Fruit fly (Drosophila melanogaster): ENCODE results near the gene CG17477.

The CG17477 gene

DNA sequence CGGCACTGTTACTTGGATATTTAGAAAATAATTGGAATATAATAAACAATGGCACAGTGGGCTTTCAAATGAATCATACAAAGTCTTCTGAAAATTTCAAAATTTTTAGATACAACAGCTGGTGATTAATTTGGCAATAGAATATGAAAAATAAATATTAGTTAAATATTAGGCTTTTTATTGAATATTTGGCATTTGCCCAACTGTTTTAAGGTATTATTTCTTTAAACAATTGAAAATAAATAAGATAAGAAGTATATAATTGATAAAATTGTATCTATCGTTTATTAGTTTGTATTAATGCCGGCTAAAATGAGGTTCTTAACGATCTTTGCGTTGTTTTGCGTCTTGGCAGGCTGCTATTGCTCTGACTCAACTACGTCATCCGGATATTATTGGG is 2.6 kb downstream of the CG17477 start, which contains the start of gene CG45079:
TSS of gene CG45079 (plus strand) at position 301 of the 400 bp plus-strand sequence.
- no peak for TF ChIP-seq CG17801 (GFP tag; optimal IDR thresholded peaks at IDR 0.05; ENCODE audit: partially characterized antibody)

DNA sequence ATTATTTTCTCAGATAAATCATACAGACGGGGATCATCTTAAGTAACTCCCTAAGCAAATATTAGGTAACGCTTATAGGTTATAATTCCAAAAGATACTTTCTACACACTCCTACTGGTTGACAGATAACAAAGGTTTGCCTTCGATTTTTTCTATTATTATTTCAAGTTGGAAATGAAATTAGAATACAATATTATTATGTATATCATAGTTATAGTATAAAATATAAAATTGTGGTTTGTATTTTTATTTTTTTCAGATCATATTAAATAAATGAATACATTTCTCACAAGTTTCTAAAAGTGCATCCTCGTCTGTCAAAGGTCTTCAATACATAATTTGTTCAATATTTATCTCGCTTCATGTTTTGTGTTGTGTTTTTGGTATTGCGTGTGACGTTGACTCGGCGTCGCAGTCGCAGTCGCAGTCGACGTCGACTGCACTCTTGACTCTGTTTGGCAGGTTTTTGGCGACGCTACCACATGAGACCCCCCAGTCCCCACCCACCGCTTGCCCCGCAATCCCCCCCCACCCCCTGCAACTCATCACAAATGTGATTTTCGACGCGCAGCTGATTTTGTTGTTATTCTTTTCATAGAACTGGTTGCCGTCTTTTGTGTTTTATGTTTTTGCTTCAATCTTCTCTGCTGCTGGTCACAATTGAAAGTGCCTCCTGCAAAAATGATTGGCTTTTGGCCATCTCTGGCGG is 3.8 kb downstream of the CG17477 start:
- TF ChIP-seq CG17801 (GFP tag; optimal IDR thresholded peaks at IDR 0.05; ENCODE audit: partially characterized antibody) = no peak

DNA sequence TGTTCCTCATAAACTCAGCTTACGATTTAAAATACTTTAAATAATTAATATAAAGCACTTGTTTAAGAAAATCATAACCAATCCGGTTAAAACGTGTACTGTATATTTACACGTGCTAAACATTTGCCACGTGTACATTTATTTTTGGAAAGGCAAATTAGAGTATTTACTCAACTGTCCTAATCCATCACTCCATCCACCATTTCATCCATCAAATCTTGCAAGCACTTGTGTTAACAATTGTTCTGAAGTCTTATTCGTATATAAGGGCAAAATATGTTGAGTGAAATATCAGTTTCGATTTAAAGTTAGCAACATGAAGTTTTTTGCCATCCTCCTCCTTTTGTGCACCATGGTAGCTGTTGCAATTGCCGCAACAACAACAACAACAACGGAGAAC is 5.5 kb downstream of the CG17477 start, which contains the start of gene CG42779:
TSS of gene CG42779 (plus strand) at position 301 of the 400 bp plus-strand sequence.
- no peak for TF ChIP-seq CG17801 (GFP tag; optimal IDR thresholded peaks at IDR 0.05; ENCODE audit: partially characterized antibody)

DNA sequence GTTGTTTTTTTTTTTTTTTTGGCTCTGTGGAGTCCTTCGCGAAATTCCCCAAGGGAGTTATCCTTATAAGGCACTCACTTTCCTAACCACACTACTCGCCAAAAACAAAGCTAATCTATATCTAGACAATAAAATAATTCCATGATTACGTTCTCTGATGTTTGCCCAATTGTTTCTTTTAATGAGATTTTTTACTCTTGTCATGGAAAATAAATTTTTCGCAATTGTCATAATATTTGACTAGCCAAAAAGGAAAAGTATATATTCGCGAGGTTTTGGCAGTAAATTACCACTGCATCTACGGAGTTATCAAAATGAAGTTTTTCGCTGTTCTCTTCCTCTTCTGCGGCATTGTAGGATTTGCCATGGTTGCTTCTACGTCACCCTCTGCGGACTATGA is 6.6 kb downstream of the CG17477 start, which contains the start of gene CG34278:
TSS of gene CG34278 (plus strand) at position 301 of the 400 bp plus-strand sequence.
- no peak for TF ChIP-seq CG17801 (GFP tag; optimal IDR thresholded peaks at IDR 0.05; ENCODE audit: partially characterized antibody)

DNA sequence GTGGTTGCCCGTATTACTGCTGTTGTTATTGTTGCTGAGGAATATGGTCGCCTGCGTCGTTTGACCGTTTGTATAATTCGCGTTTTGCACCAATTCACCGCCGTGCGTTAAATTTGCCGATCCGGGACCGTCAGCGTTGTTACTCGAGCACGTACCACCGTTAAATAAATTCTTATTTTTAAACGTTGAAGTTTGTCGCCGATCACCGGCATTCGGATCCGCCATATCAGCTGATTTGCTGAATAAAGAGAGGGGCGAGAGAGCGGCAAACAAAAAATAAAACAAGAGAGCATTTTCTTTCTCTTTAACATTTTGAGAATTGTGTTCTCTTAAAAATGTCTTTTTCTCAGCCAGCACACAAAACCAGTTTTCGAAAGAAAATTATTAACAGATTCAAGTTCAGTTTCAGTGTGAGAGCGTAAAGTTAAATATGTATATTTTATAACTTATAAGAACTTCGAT is 7.8 kb downstream of the CG17477 start:
- peak; percentile 56 for TF ChIP-seq CG17801 (GFP tag; optimal IDR thresholded peaks at IDR 0.05; ENCODE audit: partially characterized antibody)

DNA sequence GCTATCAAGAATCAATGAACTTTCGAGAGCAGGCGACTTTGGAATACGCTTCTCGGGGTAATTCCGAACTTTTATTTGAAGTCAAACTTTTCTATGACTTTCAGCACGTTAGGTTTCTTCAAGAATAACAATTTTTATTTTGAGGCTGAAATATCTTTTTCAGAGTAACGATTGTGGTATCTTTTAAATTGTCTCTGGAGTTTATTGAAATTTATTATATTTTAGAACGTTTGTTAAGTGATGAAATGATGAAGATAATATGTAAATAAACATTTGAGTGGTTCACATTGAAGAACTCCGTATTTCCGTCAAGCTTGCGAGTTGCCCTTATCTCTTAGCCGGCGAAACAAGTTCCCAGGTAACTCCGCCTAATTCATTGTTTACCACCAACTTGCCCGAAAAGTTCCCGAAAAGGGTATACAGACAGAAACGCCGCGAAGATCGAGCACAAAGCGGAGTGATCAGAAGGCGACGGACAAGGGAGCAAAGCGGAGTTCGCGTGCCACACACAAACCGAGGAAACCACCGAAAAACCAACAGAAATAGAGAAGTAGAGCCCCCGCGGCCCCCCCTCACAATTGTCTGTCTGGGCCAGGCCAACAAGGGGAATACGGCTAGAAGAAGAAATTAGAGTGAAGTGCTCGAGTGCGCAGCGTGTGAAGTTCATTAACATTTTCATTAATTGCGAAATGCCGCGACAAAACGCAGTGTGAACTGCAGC is 9.0 kb downstream of the CG17477 start:
- TF ChIP-seq CG17801 (GFP tag; optimal IDR thresholded peaks at IDR 0.05; ENCODE audit: partially characterized antibody) = no peak

DNA sequence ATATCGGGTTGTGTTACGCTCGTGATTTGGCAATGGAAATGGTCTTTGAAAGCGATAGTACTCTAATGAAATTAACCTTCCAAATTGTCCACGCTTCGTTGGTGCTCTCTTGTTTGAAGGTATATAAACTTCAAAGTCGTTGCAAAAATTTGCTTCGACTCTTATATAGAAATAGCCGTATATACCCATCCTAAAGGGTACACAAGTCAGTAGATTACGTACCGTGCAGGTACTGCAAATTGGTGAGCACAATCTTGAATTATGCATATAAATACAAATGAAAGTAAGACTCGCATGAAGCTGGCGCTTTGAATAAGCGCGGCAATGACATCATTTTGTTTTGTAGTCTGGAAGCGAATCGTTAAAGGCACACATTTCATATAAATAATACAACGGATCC is 10.5 kb downstream of the CG17477 start:
- no peak for TF ChIP-seq CG17801 (GFP tag; optimal IDR thresholded peaks at IDR 0.05; ENCODE audit: partially characterized antibody)

DNA sequence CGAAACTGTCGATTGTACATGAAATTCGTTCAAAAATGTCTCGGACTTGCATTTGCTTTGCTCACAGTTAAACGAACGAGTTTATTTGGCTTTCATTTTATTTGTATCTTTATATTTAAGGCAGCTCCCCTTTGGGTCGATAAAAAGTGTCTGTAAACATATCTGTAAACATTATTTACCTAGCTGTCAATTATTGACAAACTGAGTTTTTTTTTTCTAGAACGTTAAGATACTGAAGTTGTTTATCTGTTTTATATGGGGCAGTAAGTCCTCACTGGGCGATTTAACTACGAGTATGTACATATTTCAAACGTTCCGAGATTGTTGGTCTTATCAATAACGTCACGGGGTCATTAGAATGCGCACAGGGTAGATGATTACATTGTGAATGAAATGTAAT is 11.1 kb downstream of the CG17477 start:
- no peak for TF ChIP-seq CG17801 (GFP tag; optimal IDR thresholded peaks at IDR 0.05; ENCODE audit: partially characterized antibody)

DNA sequence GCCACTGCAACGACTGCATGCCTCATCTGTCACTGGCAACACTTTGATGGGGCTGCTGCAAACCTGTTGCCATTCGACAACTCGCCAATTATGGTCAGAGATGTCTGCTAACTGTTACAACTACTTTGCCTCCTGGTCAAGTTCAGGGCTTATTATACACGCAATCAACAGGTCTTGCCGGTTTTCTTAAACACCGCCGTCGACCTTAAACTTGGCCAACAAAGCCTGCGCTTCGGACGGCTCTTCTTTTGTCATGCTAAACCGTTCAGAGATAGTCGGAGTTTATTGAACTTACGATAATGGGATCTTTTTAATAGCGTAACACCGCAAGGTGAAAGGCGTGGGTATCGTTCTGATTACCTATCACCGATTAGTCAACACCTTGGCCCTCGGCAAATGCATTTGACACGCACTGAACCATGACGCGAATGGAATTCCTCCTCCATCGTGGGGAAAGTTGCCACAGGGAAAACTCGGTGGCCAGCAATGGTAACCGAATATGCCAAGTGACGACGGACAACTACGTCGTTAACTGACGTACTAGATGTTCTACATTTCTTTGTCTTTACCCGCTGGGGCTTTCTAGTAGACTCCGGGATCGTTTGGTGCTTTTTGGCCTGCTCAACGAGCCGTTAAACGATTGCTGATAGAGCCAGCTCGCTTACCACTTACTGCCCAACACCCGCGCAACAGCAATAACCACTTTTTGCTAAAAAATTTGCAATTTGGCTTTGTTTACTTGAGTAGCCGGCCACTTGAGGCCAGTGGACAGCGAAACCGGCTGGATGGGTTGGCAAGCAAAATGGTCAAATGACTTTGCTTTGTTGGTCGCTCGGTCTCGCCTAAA is 15.6 kb downstream of the CG17477 start:
- TF ChIP-seq CG17801 (GFP tag; optimal IDR thresholded peaks at IDR 0.05; ENCODE audit: partially characterized antibody) = no peak

DNA sequence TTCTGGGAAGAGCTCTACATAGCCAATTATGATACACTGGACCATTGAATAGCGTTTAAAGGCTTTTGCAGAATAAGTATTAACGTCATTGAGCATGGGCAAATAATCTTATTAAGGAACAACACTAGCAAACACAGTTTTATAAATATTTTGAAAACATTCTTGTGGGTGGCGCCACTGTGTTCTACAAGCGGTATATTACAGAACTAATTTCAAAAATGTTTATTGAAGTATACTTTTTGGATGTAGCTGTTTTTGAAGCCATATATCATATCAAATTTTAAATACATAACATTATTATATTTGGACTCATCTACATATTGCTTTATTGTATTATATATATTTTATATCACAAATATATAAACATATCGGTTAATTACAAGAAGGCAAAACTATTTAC is 17.9 kb downstream of the CG17477 start:
- no peak for TF ChIP-seq CG17801 (GFP tag; optimal IDR thresholded peaks at IDR 0.05; ENCODE audit: partially characterized antibody)

DNA sequence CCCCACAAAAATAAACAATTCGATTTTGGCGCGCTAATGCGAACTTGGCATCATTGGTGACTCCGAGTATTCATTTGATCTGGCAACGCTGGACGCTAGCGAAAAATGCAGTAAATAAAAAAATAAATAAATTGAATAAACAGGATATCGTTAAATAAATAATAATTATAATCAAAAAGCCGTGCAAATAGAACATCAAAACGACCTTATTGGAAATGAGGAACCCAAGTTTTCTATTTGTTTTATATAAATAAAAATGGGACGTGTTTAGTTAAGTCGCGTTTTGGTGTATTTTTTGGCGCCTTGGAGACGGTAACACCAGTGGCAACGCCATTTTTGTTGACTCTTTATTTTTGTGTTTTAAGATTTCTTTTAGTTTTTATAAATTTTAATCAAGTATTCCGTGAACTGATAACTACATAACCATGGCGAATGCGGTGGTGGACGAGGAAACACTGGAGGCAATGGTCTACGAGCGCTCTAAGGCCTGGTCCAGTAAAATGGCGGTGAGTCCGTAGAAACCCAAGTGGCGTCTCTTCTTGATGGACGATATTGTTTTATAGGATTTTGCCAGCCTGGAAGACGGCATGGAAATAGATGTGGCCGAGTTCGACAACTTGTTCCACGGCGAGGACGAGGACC is 38.6 kb downstream of the CG17477 start, which contains the start of gene cal1:
TSS of gene cal1 (plus strand) at position 304 of the 642 bp plus-strand sequence.
- TF ChIP-seq CG17801 (GFP tag; optimal IDR thresholded peaks at IDR 0.05; ENCODE audit: partially characterized antibody) = no peak

DNA sequence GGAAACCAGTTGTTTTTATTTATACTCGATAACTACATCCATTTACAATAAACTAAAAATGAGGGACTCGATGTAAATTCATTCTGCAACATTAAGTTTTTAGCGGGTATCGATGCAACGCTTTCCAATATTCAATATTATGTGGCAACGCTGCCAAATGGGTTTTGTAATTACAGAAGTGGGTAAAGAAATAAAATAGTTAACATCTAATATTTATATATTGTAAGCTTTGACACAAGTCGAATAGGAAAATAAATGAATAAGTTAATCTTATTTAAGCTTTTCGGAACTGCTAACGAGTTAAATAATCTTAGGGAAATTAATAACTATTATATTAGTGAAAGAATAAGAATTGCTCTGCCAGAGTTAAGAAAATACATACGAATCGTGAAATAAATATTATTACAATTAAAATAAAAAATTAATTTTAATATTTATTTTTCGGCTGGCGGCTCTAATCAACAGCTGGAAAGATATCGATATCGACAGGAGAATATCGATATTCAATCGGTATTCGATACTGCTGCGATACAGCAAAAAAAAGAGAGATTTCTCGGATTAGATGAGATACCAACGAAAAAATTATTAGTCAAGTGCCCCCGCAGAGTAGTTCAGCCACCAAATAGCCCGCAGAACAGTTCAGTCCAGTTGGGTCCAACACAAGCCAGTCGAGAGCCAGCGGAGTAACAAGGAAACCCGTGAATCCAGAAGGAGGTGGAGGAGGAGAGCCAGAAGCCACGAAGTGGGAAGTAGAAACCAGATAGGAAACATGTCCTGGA is 41.5 kb downstream of the CG17477 start, which contains the start of gene GckIII:
TSS of gene GckIII (plus strand) at position 485 of the 779 bp plus-strand sequence.
- no peak for TF ChIP-seq CG17801 (GFP tag; optimal IDR thresholded peaks at IDR 0.05; ENCODE audit: partially characterized antibody)

DNA sequence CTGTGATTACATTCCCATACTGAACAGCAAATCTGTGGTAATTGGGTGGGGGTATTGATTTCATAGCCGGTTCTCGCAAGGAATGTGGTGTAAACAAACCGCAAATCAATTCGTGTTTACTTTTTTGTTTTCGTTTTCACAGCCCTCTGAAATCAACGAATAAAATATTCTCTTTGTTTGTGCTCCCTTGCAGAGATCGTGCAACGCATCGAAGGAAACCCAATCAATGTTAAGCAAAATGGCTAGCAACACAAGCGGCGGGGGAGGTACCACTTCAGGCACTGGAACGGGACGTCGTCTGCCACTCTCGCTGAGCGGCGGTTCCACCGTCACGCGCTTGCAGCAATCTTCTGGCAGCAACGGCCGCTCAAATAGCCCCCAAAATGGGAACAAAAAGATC is 44.3 kb downstream of the CG17477 start:
- no peak for TF ChIP-seq CG17801 (GFP tag; optimal IDR thresholded peaks at IDR 0.05; ENCODE audit: partially characterized antibody)
